Worm (Caenorhabditis elegans) whole organism, L4/young adult: Measurements from ENCODE around the gene T02G5.7.

Experiments
- dao-5 ChIP-seq: sonication (generic microtip); optimal IDR thresholded peaks from 2 replicates; lab custom pipeline; 2016; ENCODE audit warnings: missing genotype, missing genetic modification characterization, moderate library complexity, missing compliant biosample characterization
- him-1 ChIP-seq: sonication (generic microtip); optimal IDR thresholded peaks from 2 replicates; lab custom pipeline; 2016; ENCODE audit warnings: missing genotype, missing genetic modification reagents, missing genetic modification characterization, missing compliant biosample characterization

- TF ChIP-seq him-1 (no peak), dao-5 (tag; lab: Kevin White, UChicago) (no peak)
Observed at ce11 chrII:7059274-7059757, 16.1 kb upstream of the T02G5.7 start.
